Worm (Caenorhabditis elegans): ENCODE data around the gene M03A1.3.

DNA sequence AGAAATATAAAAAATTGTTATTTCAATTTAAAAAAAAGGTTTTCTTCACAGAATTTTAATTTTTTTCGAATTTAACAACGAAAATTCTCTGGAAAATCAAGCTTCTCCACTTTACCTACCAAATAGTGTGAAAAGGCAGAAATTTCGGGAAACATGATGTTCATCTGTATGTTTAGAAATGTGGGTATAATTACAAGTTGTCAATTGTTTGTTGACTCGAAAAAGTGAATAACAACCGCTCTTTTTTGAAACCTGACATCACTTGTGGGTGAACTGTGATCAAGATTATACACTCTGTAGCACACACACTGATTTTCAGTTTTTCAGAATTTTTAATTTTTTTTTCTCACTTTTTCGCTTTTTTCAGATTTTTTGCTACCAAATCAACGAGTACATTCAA is 42.3 kb downstream of the M03A1.3 start:
- no peak for TF ChIP-seq nhr-28 (tag; optimal IDR thresholded peaks at IDR 0.05)
- TF ChIP-seq mdl-1 (tag; optimal IDR thresholded peaks at IDR 0.05) = no peak
- no peak for TF ChIP-seq skn-1 (tag; optimal IDR thresholded peaks at IDR 0.05)
- no peak for TF ChIP-seq ceh-9 (tag; optimal IDR thresholded peaks at IDR 0.05)
- no peak for TF ChIP-seq ceh-82 (tag; optimal IDR thresholded peaks at IDR 0.05)
- TF ChIP-seq nhr-12 (tag; optimal IDR thresholded peaks at IDR 0.05) = no peak
- no peak for TF ChIP-seq nhr-43 (tag; optimal IDR thresholded peaks at IDR 0.05; ENCODE audit: poor library complexity, severe bottlenecking)
- TF ChIP-seq pqm-1 (tag; optimal IDR thresholded peaks at IDR 0.05) = peak; percentile 28
